Fruit fly (Drosophila melanogaster) whole organism, embryonic: ENCODE results near the gene kraken.

Experiments
- BEAF-32 ChIP-seq: fragments of 200-800 bp; sonication (Bioruptor generic); optimal IDR thresholded peaks from 3 replicates; lab custom pipeline; 2017; ENCODE audit warnings: missing biosample characterization, missing genetic modification characterization, mild to moderate bottlenecking, moderate library complexity, missing genetic modification reagents
- CG12299 ChIP-seq: fragments of 200-800 bp; sonication (Bioruptor generic); optimal IDR thresholded peaks from 2 replicates; lab custom pipeline; 2018; ENCODE audit warnings: missing biosample characterization, mild to moderate bottlenecking, missing genetic modification characterization
- CG12942 ChIP-seq: fragments of 200-800 bp; sonication (Bioruptor generic); optimal IDR thresholded peaks from 3 replicates; lab custom pipeline; 2016; ENCODE audit warnings: missing biosample characterization, missing genetic modification characterization
- CG13296 ChIP-seq: fragments of 200-800 bp; sonication (Bioruptor generic); optimal IDR thresholded peaks from 3 replicates; lab custom pipeline; 2018; ENCODE audit warnings: missing biosample characterization, mild to moderate bottlenecking, missing genetic modification characterization
- CG13424 ChIP-seq: fragments of 200-800 bp; sonication (Bioruptor generic); optimal IDR thresholded peaks from 2 replicates; lab custom pipeline; 2019; ENCODE audit warnings: missing biosample characterization, mild to moderate bottlenecking, missing genetic modification characterization, moderate library complexity
- CG13624 ChIP-seq: fragments of 200-800 bp; sonication (Bioruptor generic); optimal IDR thresholded peaks from 2 replicates; lab custom pipeline; 2016; ENCODE audit warnings: missing biosample characterization, missing genetic modification characterization
- CG15073 ChIP-seq: fragments of 200-800 bp; sonication (Bioruptor generic); optimal IDR thresholded peaks from 2 replicates; lab custom pipeline; 2016; ENCODE audit warnings: missing biosample characterization, missing genetic modification characterization
- CG16863 ChIP-seq: fragments of 200-800 bp; sonication (Bioruptor generic); optimal IDR thresholded peaks from 3 replicates; lab custom pipeline; 2016; ENCODE audit warnings: missing biosample characterization, missing genetic modification characterization
- CG2678 ChIP-seq: fragments of 200-800 bp; sonication (Bioruptor generic); optimal IDR thresholded peaks from 3 replicates; lab custom pipeline; 2019; ENCODE audit warnings: missing biosample characterization, mild to moderate bottlenecking, missing genetic modification characterization, moderate library complexity
- CG30403 ChIP-seq: fragments of 200-800 bp; sonication (Bioruptor generic); optimal IDR thresholded peaks from 3 replicates; lab custom pipeline; 2016; ENCODE audit warnings: missing biosample characterization, missing genetic modification characterization
- CG31388 ChIP-seq: fragments of 200-800 bp; sonication (Bioruptor generic); optimal IDR thresholded peaks from 2 replicates; lab custom pipeline; 2016; ENCODE audit warnings: missing biosample characterization, missing genetic modification characterization
- CG33213 ChIP-seq: fragments of 200-800 bp; sonication (Bioruptor generic); optimal IDR thresholded peaks from 3 replicates; lab custom pipeline; 2016; ENCODE audit warnings: missing biosample characterization, missing genetic modification characterization
- CG3726 ChIP-seq: fragments of 200-800 bp; sonication (Bioruptor generic); IDR thresholded peaks from 3 replicates; pipeline ENCODE4, ENCODE4 v1.3.6; 2022; ENCODE audit warnings: missing biosample characterization, missing genetic modification characterization
- CG4854 ChIP-seq: fragments of 200-800 bp; sonication (Bioruptor generic); optimal IDR thresholded peaks from 2 replicates; lab custom pipeline; 2016; ENCODE audit warnings: missing biosample characterization, missing genetic modification characterization, inconsistent platforms
- CG6683 ChIP-seq: fragments of 200-800 bp; sonication (Bioruptor generic); optimal IDR thresholded peaks from 2 replicates; lab custom pipeline; 2017; ENCODE audit warnings: missing biosample characterization, mild to moderate bottlenecking, missing genetic modification characterization, missing genetic modification reagents
- CG7556 ChIP-seq: fragments of 200-800 bp; sonication (Bioruptor generic); optimal IDR thresholded peaks from 2 replicates; lab custom pipeline; 2017; ENCODE audit warnings: missing biosample characterization, mild to moderate bottlenecking, missing genetic modification characterization
- CG9215 ChIP-seq: fragments of 200-800 bp; sonication (Bioruptor generic); IDR thresholded peaks from 2 replicates; pipeline ENCODE4 v1.3.6; 2022; ENCODE audit warnings: missing biosample characterization, missing genetic modification characterization
- CrebB ChIP-seq: fragments of 200-800 bp; sonication (Bioruptor generic); optimal IDR thresholded peaks from 3 replicates; lab custom pipeline; 2018; ENCODE audit warnings: missing biosample characterization, mild to moderate bottlenecking, missing genetic modification characterization
- Deaf1 ChIP-seq: fragments of 200-800 bp; optimal IDR thresholded peaks from 3 replicates; lab custom pipeline; 2019; ENCODE audit warnings: missing biosample characterization, mild to moderate bottlenecking, missing genetic modification characterization, moderate library complexity
- Dfd ChIP-seq, 2 experiments: fragments of >200 bp; optimal IDR thresholded peaks; 2 replicates each; lab custom pipeline; 2017; ENCODE audit warnings: missing biosample characterization in 2 of 2, missing genetic modification characterization in 2 of 2
- Hmr ChIP-seq: fragments of 200-800 bp; sonication (Bioruptor generic); optimal IDR thresholded peaks from 3 replicates; lab custom pipeline; 2017; ENCODE audit warnings: mild to moderate bottlenecking, missing biosample characterization, missing genetic modification reagents, missing genetic modification characterization
- Hr78 ChIP-seq, 2 experiments: fragments of 200-800 bp in 1 of 2; fragments of >200 bp in 1 of 2; sonication (Bioruptor generic) in 1 of 2; optimal IDR thresholded peaks; 2 replicates each; lab custom pipeline; 2017 to 2019; ENCODE audit warnings: missing biosample characterization in 2 of 2, missing genetic modification characterization in 2 of 2, mild to moderate bottlenecking in 1 of 2, moderate library complexity in 1 of 2
- NC2β ChIP-seq: fragments of 200-800 bp; sonication (Bioruptor generic); optimal IDR thresholded peaks from 2 replicates; lab custom pipeline; 2016; ENCODE audit warnings: missing biosample characterization, missing genetic modification characterization
- Nf-YC ChIP-seq: fragments of 200-800 bp; optimal IDR thresholded peaks from 3 replicates; lab custom pipeline; 2019; ENCODE audit warnings: missing biosample characterization, mild to moderate bottlenecking, missing genetic modification characterization, moderate library complexity
- Rfx ChIP-seq: fragments of 200-800 bp; sonication (Bioruptor generic); IDR thresholded peaks from 2 replicates; pipeline ENCODE4 v1.3.6; 2022; ENCODE audit warnings: missing biosample characterization, missing genetic modification characterization
- Sry-β ChIP-seq: fragments of 200-800 bp; sonication (Bioruptor generic); optimal IDR thresholded peaks from 2 replicates; lab custom pipeline; 2018; ENCODE audit warnings: missing biosample characterization, mild to moderate bottlenecking, missing genetic modification characterization, moderate library complexity
- Ssrp ChIP-seq: fragments of 200-800 bp; sonication (Bioruptor generic); optimal IDR thresholded peaks from 2 replicates; lab custom pipeline; 2018; ENCODE audit warnings: missing biosample characterization, mild to moderate bottlenecking, missing genetic modification characterization, moderate library complexity
- Taf1 ChIP-seq: fragments of 200-800 bp; sonication (Bioruptor generic); IDR thresholded peaks from 2 replicates; pipeline ENCODE4 v1.3.6; 2022; ENCODE audit warnings: missing biosample characterization, missing genetic modification characterization
- Usf ChIP-seq: fragments of 200-800 bp; sonication (Bioruptor generic); optimal IDR thresholded peaks from 2 replicates; lab custom pipeline; 2017; ENCODE audit warnings: missing genotype, missing biosample characterization, missing genetic modification characterization
- Vsx1 ChIP-seq: fragments of 200-800 bp; sonication (Bioruptor generic); optimal IDR thresholded peaks from 2 replicates; lab custom pipeline; 2017; ENCODE audit warnings: missing biosample characterization, mild to moderate bottlenecking, missing genetic modification characterization, missing genetic modification reagents
- ac ChIP-seq: fragments of 200-800 bp; sonication (Bioruptor generic); optimal IDR thresholded peaks from 3 replicates; lab custom pipeline; 2017; ENCODE audit warnings: missing biosample characterization, mild to moderate bottlenecking, missing genetic modification characterization
- ap ChIP-seq: fragments of 200-800 bp; sonication (Bioruptor generic); IDR thresholded peaks from 2 replicates; pipeline ENCODE4 v1.3.6; 2022; ENCODE audit warnings: missing biosample characterization, missing genetic modification characterization
- cas ChIP-seq: fragments of 200-800 bp; sonication (Bioruptor generic); IDR thresholded peaks from 2 replicates; pipeline ENCODE4 v1.3.6; 2022; ENCODE audit warnings: missing biosample characterization, missing genetic modification characterization
- chn ChIP-seq: fragments of 200-800 bp; sonication (Bioruptor generic); optimal IDR thresholded peaks from 2 replicates; lab custom pipeline; 2016; ENCODE audit warnings: missing biosample characterization, missing genetic modification characterization
- dan ChIP-seq: fragments of 200-800 bp; sonication (Bioruptor generic); IDR thresholded peaks from 2 replicates; pipeline ENCODE4 v1.3.6; 2022; ENCODE audit warnings: missing biosample characterization, missing genetic modification characterization
- dmrt99B ChIP-seq: fragments of 200-800 bp; sonication (Bioruptor generic); optimal IDR thresholded peaks from 2 replicates; lab custom pipeline; 2018; ENCODE audit warnings: missing biosample characterization, mild to moderate bottlenecking, missing genetic modification characterization, moderate library complexity
- ems ChIP-seq: fragments of 200-800 bp; sonication (Bioruptor generic); optimal IDR thresholded peaks from 3 replicates; lab custom pipeline; 2016; ENCODE audit warnings: missing biosample characterization, missing genetic modification characterization
- eve ChIP-seq, 2 experiments: fragments of >200 bp; optimal IDR thresholded peaks; 2 replicates each; lab custom pipeline; 2017; ENCODE audit warnings: missing biosample characterization in 2 of 2, missing genetic modification characterization in 2 of 2
- fru ChIP-seq: fragments of >200 bp; optimal IDR thresholded peaks from 2 replicates; lab custom pipeline; 2017
- gce ChIP-seq: fragments of 200-800 bp; sonication (Bioruptor generic); IDR thresholded peaks from 3 replicates; pipeline ENCODE4 v1.3.6; 2022; ENCODE audit warnings: missing biosample characterization, missing genetic modification characterization
- kay ChIP-seq: fragments of 200-800 bp; sonication (Bioruptor generic); optimal IDR thresholded peaks from 2 replicates; lab custom pipeline; 2016; ENCODE audit warnings: missing biosample characterization, missing genetic modification characterization
- otp ChIP-seq: fragments of 200-800 bp; sonication (Bioruptor generic); IDR thresholded peaks from 3 replicates; pipeline ENCODE4, ENCODE4 v1.3.6; 2022; ENCODE audit warnings: missing biosample characterization, missing genetic modification characterization
- pita ChIP-seq: fragments of 200-800 bp; sonication (Bioruptor generic); optimal IDR thresholded peaks from 2 replicates; lab custom pipeline; 2017; ENCODE audit warnings: missing biosample characterization, mild to moderate bottlenecking, missing genetic modification characterization
- ro ChIP-seq: fragments of 200-800 bp; sonication (Bioruptor generic); IDR thresholded peaks from 2 replicates; pipeline ENCODE4 v1.3.6; 2022; ENCODE audit warnings: missing biosample characterization, missing genetic modification characterization
- schlank ChIP-seq: fragments of 200-800 bp; sonication (Bioruptor generic); optimal IDR thresholded peaks from 2 replicates; lab custom pipeline; 2018; ENCODE audit warnings: missing biosample characterization, mild to moderate bottlenecking, missing genetic modification characterization
- scrt ChIP-seq: fragments of 200-800 bp; sonication (Bioruptor generic); optimal IDR thresholded peaks from 2 replicates; lab custom pipeline; 2018; ENCODE audit warnings: missing biosample characterization, mild to moderate bottlenecking, missing genetic modification characterization, moderate library complexity
- seq ChIP-seq: fragments of 200-800 bp; sonication (Bioruptor generic); IDR thresholded peaks from 2 replicates; pipeline ENCODE4 v1.3.6; 2022; ENCODE audit warnings: missing biosample characterization, missing genetic modification characterization
- shn ChIP-seq: fragments of 200-800 bp; sonication (Bioruptor generic); optimal IDR thresholded peaks from 3 replicates; lab custom pipeline; 2016; ENCODE audit warnings: missing biosample characterization, missing genetic modification characterization
- so ChIP-seq: fragments of 200-800 bp; sonication (Bioruptor generic); IDR thresholded peaks from 3 replicates; pipeline ENCODE4 v1.3.6; 2022; ENCODE audit warnings: missing biosample characterization, missing genetic modification characterization
- sob ChIP-seq: fragments of 200-800 bp; sonication (Bioruptor generic); IDR thresholded peaks from 2 replicates; pipeline ENCODE4 v1.3.6; 2022; ENCODE audit warnings: missing biosample characterization, missing genetic modification characterization

The kraken gene

dm6 chr2L:870749-871418, 18.3 kb downstream of the kraken start (continued):
- TF ChIP-seq CG7556 (peak; percentile 61), ap (GFP tag; lab: Robert Waterston, UW) (peak; percentile 46), eve (GFP tag; optimal IDR thresholded peaks at IDR 0.05; lab: Kevin White, UChicago) (no peak), BEAF-32 (peak; percentile 43), ac (GFP tag; lab: Kevin White, UChicago) (no peak), Vsx1 (no peak), Rfx (peak; percentile 76), cas (GFP tag; lab: Robert Waterston, UW) (0 out of 2 replicates have a peak, but pooled peaks have one; percentile 29), shn (GFP tag; lab: Kevin White, UChicago) (peak; percentile 41), dmrt99B (peak; percentile 61), fru (lab: Kevin White, UChicago) (no peak), CG15073 (GFP tag; lab: Kevin White, UChicago) (peak; percentile 15), Usf (GFP tag; lab: Kevin White, UChicago) (peak; percentile 56), chn (GFP tag; lab: Kevin White, UChicago) (peak; percentile 72), Hmr (GFP tag; lab: Kevin White, UChicago) (peak; percentile 50), so (GFP tag; lab: Robert Waterston, UW) (peak; percentile 65; the same call in 1 of the 3 replicates), CG16863 (GFP tag; lab: Kevin White, UChicago) (peak; percentile 69), seq (GFP tag; lab: Robert Waterston, UW) (peak; percentile 47; the same call in 1 of the 2 replicates), sob (peak; percentile 80), CG33213 (GFP tag; lab: Kevin White, UChicago) (peak; percentile 57), CG2678 (peak; percentile 71), CG9215 (GFP tag; lab: Robert Waterston, UW) (peak; percentile 61), Deaf1 (tag; lab: Kevin White, UChicago) (peak; percentile 16), schlank (tag; lab: Kevin White, UChicago) (peak; percentile 64), NC2β (GFP tag; lab: Kevin White, UChicago) (peak; percentile 47), Nf-YC (tag; lab: Kevin White, UChicago) (peak; percentile 49), CG13296 (GFP tag; lab: Kevin White, UChicago) (peak; percentile 11), scrt (no peak), Hr78 (GFP tag; optimal IDR thresholded peaks at IDR 0.05; lab: Kevin White, UChicago) (no peak), CG4854 (GFP tag; lab: Kevin White, UChicago) (peak; percentile 27), CrebB (peak; percentile 16), Ssrp (tag; lab: Kevin White, UChicago) (peak; percentile 67), CG30403 (GFP tag; lab: Kevin White, UChicago) (peak; percentile 74), pita (GFP tag; lab: Kevin White, UChicago) (no peak), CG13624 (GFP tag; lab: Kevin White, UChicago) (peak; percentile 92), CG31388 (GFP tag; lab: Kevin White, UChicago) (no peak), CG6683 (GFP tag; lab: Kevin White, UChicago) (no peak), CG3726 (no peak), gce (peak; percentile 71; the same call in 1 of the 3 replicates), otp (GFP tag; lab: Robert Waterston, UW) (0 out of 3 replicates have a peak, but pooled peaks have one; percentile 56), Taf1 (peak; percentile 45; the same call in 1 of the 2 replicates), Sry-β (GFP tag; lab: Kevin White, UChicago) (no peak), ro (0 out of 2 replicates have a peak, but pooled peaks have one; percentile 15), Dfd (GFP tag; optimal IDR thresholded peaks at IDR 0.05; lab: Kevin White, UChicago) (no peak), CG13424 (tag; lab: Kevin White, UChicago) (peak; percentile 73), ems (peak; percentile 72), dan (GFP tag; lab: Robert Waterston, UW) (no peak), CG12299 (tag; lab: Kevin White, UChicago) (no peak), kay (peak; percentile 48), CG12942 (GFP tag; lab: Kevin White, UChicago) (peak; percentile 74)
